Fruit fly (Drosophila melanogaster) whole organism, embryonic: Measurements from ENCODE around the gene CG9467.

Experiments used
- Abd-B ChIP-seq: fragments of 200-800 bp; sonication (Bioruptor generic); optimal IDR thresholded peaks from 2 replicates; lab custom pipeline; 2018; ENCODE audit warnings: missing biosample characterization, mild to moderate bottlenecking, missing genetic modification characterization, moderate library complexity
- Blimp-1 ChIP-seq: fragments of 200-800 bp; sonication (Bioruptor generic); optimal IDR thresholded peaks from 3 replicates; lab custom pipeline; 2018; ENCODE audit warnings: missing biosample characterization, missing genetic modification characterization, mild to moderate bottlenecking, moderate library complexity, missing genetic modification reagents
- CG10431 ChIP-seq: fragments of 200-800 bp; sonication (Bioruptor generic); optimal IDR thresholded peaks from 3 replicates; lab custom pipeline; 2018; ENCODE audit warnings: missing biosample characterization, mild to moderate bottlenecking, missing genetic modification characterization
- CG12391 ChIP-seq: fragments of 200-800 bp; sonication (Bioruptor generic); optimal IDR thresholded peaks from 3 replicates; lab custom pipeline; 2018; ENCODE audit warnings: missing biosample characterization, mild to moderate bottlenecking, missing genetic modification characterization, moderate library complexity
- CG12659 ChIP-seq: fragments of 200-800 bp; sonication (Bioruptor generic); optimal IDR thresholded peaks from 3 replicates; lab custom pipeline; 2017; ENCODE audit warnings: mild to moderate bottlenecking, missing biosample characterization, missing genetic modification reagents, missing genetic modification characterization
- CG13424 ChIP-seq: fragments of 200-800 bp; sonication (Bioruptor generic); optimal IDR thresholded peaks from 2 replicates; lab custom pipeline; 2019; ENCODE audit warnings: missing biosample characterization, mild to moderate bottlenecking, missing genetic modification characterization, moderate library complexity
- CG13775 ChIP-seq: fragments of 200-800 bp; sonication (Bioruptor generic); optimal IDR thresholded peaks from 3 replicates; lab custom pipeline; 2017; ENCODE audit warnings: missing biosample characterization, mild to moderate bottlenecking, missing genetic modification characterization
- CG17829 ChIP-seq: fragments of 200-800 bp; optimal IDR thresholded peaks from 2 replicates; lab custom pipeline; 2019; ENCODE audit warnings: missing biosample characterization, mild to moderate bottlenecking, missing genetic modification characterization, moderate library complexity
- CG18011 ChIP-seq: fragments of 200-800 bp; sonication (Bioruptor generic); optimal IDR thresholded peaks from 2 replicates; lab custom pipeline; 2017; ENCODE audit warnings: missing biosample characterization, missing genetic modification characterization, mild to moderate bottlenecking, moderate library complexity, missing genotype
- CG1832 ChIP-seq: fragments of 200-800 bp; sonication (Bioruptor generic); optimal IDR thresholded peaks from 2 replicates; lab custom pipeline; 2017; ENCODE audit warnings: missing biosample characterization, mild to moderate bottlenecking, missing genetic modification characterization, inconsistent platforms
- CG30020 ChIP-seq: fragments of 200-800 bp; optimal IDR thresholded peaks from 2 replicates; lab custom pipeline; 2019; ENCODE audit warnings: missing biosample characterization, mild to moderate bottlenecking, missing genetic modification characterization, moderate library complexity
- CG31224 ChIP-seq: fragments of 200-800 bp; sonication (Bioruptor generic); IDR thresholded peaks from 2 replicates; pipeline ENCODE4 v1.3.6; 2022; ENCODE audit warnings: missing biosample characterization, missing genetic modification characterization
- CG34376 ChIP-seq: fragments of 200-800 bp; sonication (Bioruptor generic); optimal IDR thresholded peaks from 2 replicates; lab custom pipeline; 2018; ENCODE audit warnings: missing biosample characterization, mild to moderate bottlenecking, missing genetic modification characterization
- CG7839 ChIP-seq: fragments of 200-800 bp; sonication (Bioruptor generic); optimal IDR thresholded peaks from 3 replicates; lab custom pipeline; 2018; ENCODE audit warnings: missing biosample characterization, mild to moderate bottlenecking, missing genetic modification characterization, moderate library complexity
- CG8924 ChIP-seq: fragments of 200-800 bp; optimal IDR thresholded peaks from 3 replicates; lab custom pipeline; 2019; ENCODE audit warnings: missing biosample characterization, mild to moderate bottlenecking, missing genetic modification characterization, moderate library complexity
- CG9215 ChIP-seq: fragments of 200-800 bp; sonication (Bioruptor generic); IDR thresholded peaks from 2 replicates; pipeline ENCODE4 v1.3.6; 2022; ENCODE audit warnings: missing biosample characterization, missing genetic modification characterization
- Dad ChIP-seq: fragments of 200-800 bp; sonication (Bioruptor generic); optimal IDR thresholded peaks from 3 replicates; lab custom pipeline; 2016; ENCODE audit warnings: missing biosample characterization, missing genetic modification characterization
- Dbx ChIP-seq: fragments of 200-800 bp; sonication (Bioruptor generic); IDR thresholded peaks from 3 replicates; pipeline ENCODE4 v1.3.6; 2022; ENCODE audit warnings: missing biosample characterization, missing genetic modification characterization
- Dll ChIP-seq: fragments of 200-800 bp; sonication (Bioruptor generic); IDR thresholded peaks from 4 replicates; pipeline ENCODE4 v1.3.6; 2022; ENCODE audit warnings: missing biosample characterization, missing genetic modification characterization; ENCODE audit not compliant: partially characterized antibody
- Doc3 ChIP-seq: fragments of 200-800 bp; sonication (Bioruptor generic); IDR thresholded peaks from 3 replicates; pipeline ENCODE4 v1.3.6; 2022; ENCODE audit warnings: missing biosample characterization, missing genetic modification characterization; ENCODE audit not compliant: partially characterized antibody
- E2f2 ChIP-seq: fragments of 200-800 bp; sonication (Bioruptor generic); IDR thresholded peaks from 2 replicates; pipeline ENCODE4 v1.3.6; 2022; ENCODE audit warnings: missing biosample characterization, missing genetic modification characterization
- Ets65A ChIP-seq: fragments of 200-800 bp; sonication (Bioruptor generic); peaks from one replicate; lab custom pipeline; 2016; ENCODE audit warnings: missing biosample characterization, missing genetic modification characterization
- Gug ChIP-seq: fragments of 200-800 bp; sonication (Bioruptor generic); IDR thresholded peaks from 4 replicates; pipeline ENCODE4 v1.3.6; 2022; ENCODE audit warnings: missing biosample characterization, missing genetic modification characterization
- Hmx ChIP-seq: fragments of 200-800 bp; sonication (Bioruptor generic); optimal IDR thresholded peaks from 2 replicates; lab custom pipeline; 2016; ENCODE audit warnings: missing biosample characterization, missing genetic modification characterization
- Hr3 ChIP-seq: fragments of 200-800 bp; sonication (Bioruptor generic); optimal IDR thresholded peaks from 3 replicates; lab custom pipeline; 2016; ENCODE audit warnings: missing biosample characterization, missing genetic modification characterization
- Myb ChIP-seq: fragments of 200-800 bp; sonication (Bioruptor generic); optimal IDR thresholded peaks from 2 replicates; lab custom pipeline; 2016; ENCODE audit warnings: missing biosample characterization, missing genetic modification characterization
- Sox102F ChIP-seq: fragments of 200-800 bp; sonication (Bioruptor generic); optimal IDR thresholded peaks from 2 replicates; lab custom pipeline; 2018; ENCODE audit warnings: missing biosample characterization, mild to moderate bottlenecking, missing genetic modification characterization, moderate library complexity
- Sry-β ChIP-seq: fragments of 200-800 bp; sonication (Bioruptor generic); optimal IDR thresholded peaks from 2 replicates; lab custom pipeline; 2018; ENCODE audit warnings: missing biosample characterization, mild to moderate bottlenecking, missing genetic modification characterization, moderate library complexity
- Sry-δ ChIP-seq: fragments of 200-800 bp; sonication (Bioruptor generic); optimal IDR thresholded peaks from 2 replicates; lab custom pipeline; 2016; ENCODE audit warnings: missing biosample characterization, missing genetic modification characterization
- TFAM ChIP-seq: fragments of 200-800 bp; sonication (Bioruptor generic); optimal IDR thresholded peaks from 2 replicates; lab custom pipeline; 2017; ENCODE audit warnings: missing biosample characterization, missing genetic modification characterization, inconsistent platforms
- abd-A ChIP-seq: fragments of 200-800 bp; sonication (Bioruptor generic); optimal IDR thresholded peaks from 3 replicates; lab custom pipeline; 2019; ENCODE audit warnings: missing biosample characterization, mild to moderate bottlenecking, missing genetic modification characterization, moderate library complexity
- amos ChIP-seq: fragments of 200-800 bp; sonication (Bioruptor generic); IDR thresholded peaks from 2 replicates; pipeline ENCODE4 v1.3.6; 2022; ENCODE audit warnings: missing biosample characterization, missing genetic modification characterization; ENCODE audit not compliant: partially characterized antibody
- bsh ChIP-seq, 2 experiments: fragments of 200-800 bp; sonication (Bioruptor generic); optimal IDR thresholded peaks; 2 replicates each; lab custom pipeline; 2017 to 2018; ENCODE audit warnings: mild to moderate bottlenecking in 2 of 2, missing biosample characterization in 2 of 2, missing genetic modification characterization in 2 of 2, moderate library complexity in 1 of 2
- chn ChIP-seq: fragments of 200-800 bp; sonication (Bioruptor generic); optimal IDR thresholded peaks from 2 replicates; lab custom pipeline; 2016; ENCODE audit warnings: missing biosample characterization, missing genetic modification characterization
- crp ChIP-seq, 2 experiments: fragments of 200-800 bp; sonication (Bioruptor generic); optimal IDR thresholded peaks; 2 replicates in 1 of 2; 3 replicates in 1 of 2; lab custom pipeline; 2017; ENCODE audit warnings: missing biosample characterization in 2 of 2, missing genetic modification characterization in 2 of 2, mild to moderate bottlenecking in 1 of 2, moderate library complexity in 1 of 2
- dpn ChIP-seq, 2 experiments: fragments of 200-800 bp; sonication (Bioruptor generic); optimal IDR thresholded peaks; 3 replicates each; lab custom pipeline; 2016; ENCODE audit warnings: missing biosample characterization in 2 of 2, missing genetic modification characterization in 2 of 2
- ems ChIP-seq: fragments of 200-800 bp; sonication (Bioruptor generic); optimal IDR thresholded peaks from 3 replicates; lab custom pipeline; 2016; ENCODE audit warnings: missing biosample characterization, missing genetic modification characterization
- esg ChIP-seq: fragments of 200-800 bp; sonication (Bioruptor generic); conservative IDR thresholded peaks from 2 replicates; pipeline ENCODE4 v1.3.6; 2022; ENCODE audit warnings: missing biosample characterization, missing genetic modification characterization
- eve ChIP-seq, 2 experiments: fragments of >200 bp; optimal IDR thresholded peaks; 2 replicates each; lab custom pipeline; 2017; ENCODE audit warnings: missing biosample characterization in 2 of 2, missing genetic modification characterization in 2 of 2
- gt ChIP-seq: fragments of 200-800 bp; sonication (Bioruptor generic); IDR thresholded peaks from 2 replicates; pipeline ENCODE4 v1.3.6; 2022; ENCODE audit warnings: missing biosample characterization, missing genetic modification characterization
- jumu ChIP-seq: fragments of 200-800 bp; sonication (Bioruptor generic); optimal IDR thresholded peaks from 3 replicates; lab custom pipeline; 2016; ENCODE audit warnings: missing biosample characterization, missing genetic modification characterization
- ken ChIP-seq: fragments of 200-800 bp; sonication (Bioruptor generic); IDR thresholded peaks from 3 replicates; pipeline ENCODE4 v1.3.6; 2022; ENCODE audit warnings: missing biosample characterization, missing genetic modification characterization
- pum ChIP-seq: fragments of 200-800 bp; sonication (Bioruptor generic); optimal IDR thresholded peaks from 2 replicates; lab custom pipeline; 2016; ENCODE audit warnings: missing biosample characterization, missing genetic modification characterization
- row ChIP-seq: fragments of 200-800 bp; sonication (Bioruptor generic); IDR thresholded peaks from 3 replicates; pipeline ENCODE4 v1.3.6; 2022; ENCODE audit warnings: missing biosample characterization, missing genetic modification characterization
- stwl ChIP-seq: fragments of 200-800 bp; sonication (Bioruptor generic); optimal IDR thresholded peaks from 3 replicates; lab custom pipeline; 2018; ENCODE audit warnings: missing biosample characterization, mild to moderate bottlenecking, missing genetic modification characterization, moderate library complexity
- sug ChIP-seq: fragments of 200-800 bp; optimal IDR thresholded peaks from 2 replicates; lab custom pipeline; 2019; ENCODE audit warnings: missing biosample characterization, mild to moderate bottlenecking, missing genetic modification characterization, moderate library complexity
- tin ChIP-seq: fragments of 200-800 bp; sonication (Bioruptor generic); optimal IDR thresholded peaks from 3 replicates; lab custom pipeline; 2016; ENCODE audit warnings: missing biosample characterization, missing genetic modification characterization
- zfh2 ChIP-seq: fragments of 200-800 bp; sonication (Bioruptor generic); optimal IDR thresholded peaks from 2 replicates; lab custom pipeline; 2016; ENCODE audit warnings: missing biosample characterization, missing genetic modification characterization

The CG9467 gene

DNA sequence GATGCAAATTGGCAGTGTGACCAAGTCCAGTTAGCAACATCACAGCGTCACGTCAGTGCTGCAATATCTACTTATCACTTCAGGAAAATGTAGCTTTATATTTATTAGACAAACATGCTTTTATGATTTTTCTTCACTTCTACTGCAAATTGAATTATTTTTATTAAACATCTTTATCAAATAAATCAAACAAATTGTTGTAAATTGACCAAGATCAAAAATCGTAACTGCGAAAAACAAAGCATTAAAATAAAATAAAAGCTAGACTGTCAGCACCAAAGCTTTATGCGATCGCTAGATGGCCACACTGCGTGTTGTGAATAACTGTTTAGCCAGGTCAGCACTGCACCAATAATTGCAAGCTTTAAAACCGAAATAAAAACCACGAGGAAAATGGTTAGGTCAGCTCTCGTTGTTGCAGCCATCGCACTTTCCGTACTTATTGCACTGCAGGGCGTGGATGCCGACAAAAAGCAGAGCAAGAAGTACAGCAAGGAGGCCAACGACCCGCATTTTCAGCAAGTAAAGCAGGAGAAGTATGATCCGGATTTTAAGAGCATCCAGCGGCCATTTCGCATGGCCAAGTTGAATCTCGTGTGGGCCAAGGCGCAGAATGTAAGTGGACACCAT, 9.5 kb downstream of the CG9467 start, which contains the start of the genes CG12945 and CG8507 (continued):
- TF ChIP-seq CG17829, result peak; percentile 54
- TF ChIP-seq Gug (GFP tag; lab: Robert Waterston, UW), result peak; percentile 36; the same call in 1 of the 4 replicates
- TF ChIP-seq eve (GFP tag; optimal IDR thresholded peaks at IDR 0.05; lab: Kevin White, UChicago), result no peak
- TF ChIP-seq CG7839 (tag; lab: Kevin White, UChicago), result no peak
- peak; percentile 28 for TF ChIP-seq CG18011 (GFP tag; lab: Kevin White, UChicago)
- peak; percentile 43 for TF ChIP-seq dpn (GFP tag; optimal IDR thresholded peaks at IDR 0.05; lab: Kevin White, UChicago)
- peak; percentile 26 for TF ChIP-seq Hr3 (GFP tag; lab: Kevin White, UChicago)
- TF ChIP-seq sug (tag; lab: Kevin White, UChicago), result peak; percentile 71
- TF ChIP-seq Doc3 (GFP tag; lab: Robert Waterston, UW), result no peak
- TF ChIP-seq row (GFP tag; lab: Robert Waterston, UW), result peak; percentile 93
- TF ChIP-seq CG13775, result peak; percentile 58
- TF ChIP-seq tin (GFP tag; lab: Kevin White, UChicago), result peak; percentile 46
- peak; percentile 62 for TF ChIP-seq CG12391
- peak; percentile 20; the same call in 1 of the 2 replicates for TF ChIP-seq CG31224 (GFP tag; lab: Robert Waterston, UW)
- TF ChIP-seq esg (GFP tag; lab: Robert Waterston, UW), result no peak; the same call in 1 of the 2 replicates
- peak; percentile 24 for TF ChIP-seq CG34376 (GFP tag; lab: Kevin White, UChicago)
- peak; percentile 68 for TF ChIP-seq CG12659 (GFP tag; lab: Kevin White, UChicago)
- 0 out of 3 replicates have a peak, but pooled peaks have one; percentile 28 for TF ChIP-seq ken (GFP tag; lab: Robert Waterston, UW)
- TF ChIP-seq Dll (GFP tag; lab: Robert Waterston, UW), result 0 out of 4 replicates have a peak, but pooled peaks have one; percentile 37
- no peak for TF ChIP-seq Sox102F
- TF ChIP-seq abd-A (tag; lab: Kevin White, UChicago), result no peak
- no peak for TF ChIP-seq CG1832 (GFP tag; lab: Kevin White, UChicago)
- no peak for TF ChIP-seq TFAM (GFP tag; lab: Kevin White, UChicago)
- TF ChIP-seq zfh2, result peak; percentile 69
- TF ChIP-seq Blimp-1 (GFP tag; lab: Kevin White, UChicago), result peak; percentile 28
- TF ChIP-seq ems (GFP tag; lab: Kevin White, UChicago), result peak; percentile 1
- TF ChIP-seq Abd-B (GFP tag; lab: Kevin White, UChicago), result peak; percentile 76
- TF ChIP-seq crp (GFP tag; optimal IDR thresholded peaks at IDR 0.05; lab: Kevin White, UChicago), result peak in 1 of 2 experiments; percentile 8
- TF ChIP-seq Sry-δ (GFP tag; lab: Kevin White, UChicago), result peak; percentile 39
- 0 out of 3 replicates have a peak, but pooled peaks have one; percentile 18 for TF ChIP-seq Dbx
- 0 out of 2 replicates have a peak, but pooled peaks have one; percentile 31 for TF ChIP-seq E2f2 (GFP tag; lab: Robert Waterston, UW)
- peak; percentile 96 for TF ChIP-seq Sry-β (GFP tag; lab: Kevin White, UChicago)
- TF ChIP-seq Hmx (GFP tag; lab: Kevin White, UChicago), result no peak
- peak; percentile 72 for TF ChIP-seq Myb (GFP tag; lab: Kevin White, UChicago)
- TF ChIP-seq chn, result peak; percentile 41
- TF ChIP-seq CG13424 (tag; lab: Kevin White, UChicago), result peak; percentile 67
- TF ChIP-seq stwl, result peak; percentile 65
- TF ChIP-seq jumu (GFP tag; lab: Kevin White, UChicago), result peak; percentile 28
- peak; percentile 26 for TF ChIP-seq Dad (GFP tag; lab: Kevin White, UChicago)
- TF ChIP-seq bsh (GFP tag; optimal IDR thresholded peaks at IDR 0.05; lab: Kevin White, UChicago), result peak in 1 of 2 experiments; percentile 20
- TF ChIP-seq CG10431 (GFP tag; lab: Kevin White, UChicago), result no peak
- no peak for TF ChIP-seq gt (GFP tag; lab: Robert Waterston, UW)
- TF ChIP-seq amos, result no peak
- peak; percentile 31 for TF ChIP-seq CG8924 (tag; lab: Kevin White, UChicago)
- TF ChIP-seq CG30020 (tag; lab: Kevin White, UChicago), result peak; percentile 52
- TF ChIP-seq Ets65A (GFP tag; lab: Kevin White, UChicago), result peak; percentile 91
- TF ChIP-seq CG9215 (GFP tag; lab: Robert Waterston, UW), result peak; percentile 29; the same call in 1 of the 2 replicates
- peak; percentile 15 for TF ChIP-seq pum (GFP tag; lab: Kevin White, UChicago)
